Worm (Caenorhabditis elegans) whole organism, L4 larva: ENCODE data around the gene gob-1.

Experiments
- F49E8.2 ChIP-seq: sonication (generic microtip); optimal IDR thresholded peaks from 2 replicates; lab custom pipeline; 2016; ENCODE audit warnings: missing compliant biosample characterization, mild to moderate bottlenecking, missing genetic modification characterization, borderline replicate concordance
- ama-1 ChIP-seq: fragments of 150-350 bp; optimal IDR thresholded peaks from 2 replicates; lab custom pipeline; 2014; ENCODE audit warnings: inconsistent platforms, mixed read lengths
- dmd-9 ChIP-seq: fragments of 200-800 bp; sonication (Bioruptor generic); IDR thresholded peaks from 2 replicates; pipeline ENCODE4 v1.3.6; 2022; ENCODE audit warnings: missing genetic modification reagents, missing genetic modification characterization, missing compliant biosample characterization
- mep-1 ChIP-seq: fragments of 150-350 bp; sonication (generic microtip); optimal IDR thresholded peaks from 3 replicates; lab custom pipeline; 2014; ENCODE audit warnings: missing biosample characterization, missing genetic modification characterization
- nhr-102 ChIP-seq: sonication (generic microtip); optimal IDR thresholded peaks from 2 replicates; lab custom pipeline; 2016; ENCODE audit warnings: mild to moderate bottlenecking, missing genetic modification characterization, moderate library complexity, missing compliant biosample characterization
- nhr-11 ChIP-seq: fragments of 150-350 bp; optimal IDR thresholded peaks from 2 replicates; lab custom pipeline; 2014; ENCODE audit warnings: missing biosample characterization, missing genetic modification characterization
- nhr-76 ChIP-seq: fragments of 150-350 bp; optimal IDR thresholded peaks from 2 replicates; lab custom pipeline; 2014; ENCODE audit warnings: missing biosample characterization, missing genetic modification characterization
- pha-4 ChIP-seq, 2 experiments: fragments of 150-350 bp in 1 of 2; fragments of 200-800 bp in 1 of 2; sonication (Bioruptor generic) in 1 of 2; IDR thresholded peaks in 1 of 2; optimal IDR thresholded peaks in 1 of 2; 2 replicates each; pipeline versions ENCODE4 v1.3.6 to Lab custom; 2014 to 2022; ENCODE audit warnings: missing genetic modification characterization in 2 of 2, missing genetic modification reagents in 2 of 2, missing biosample characterization in 1 of 2, missing compliant biosample characterization in 1 of 2
- tra-1 ChIP-seq: fragments of 200-800 bp; sonication (Bioruptor generic); IDR thresholded peaks from 2 replicates; pipeline ENCODE4 v1.3.6; 2022; ENCODE audit warnings: missing genetic modification reagents, missing genetic modification characterization, missing compliant biosample characterization
- vab-7 ChIP-seq: fragments of 200-800 bp; sonication (Bioruptor generic); IDR thresholded peaks from 2 replicates; pipeline ENCODE4 v1.3.6; 2022; ENCODE audit warnings: missing genetic modification reagents, missing genetic modification characterization, missing compliant biosample characterization

ce11 chrX:15502455-15503174 lies 9.2 kb downstream of the gob-1 start, which contains the start of gene H13N06.7:
- no peak for TF ChIP-seq dmd-9 (GFP tag; lab: Robert Waterston, UW)
- TF ChIP-seq pha-4 (GFP tag; IDR thresholded peaks at IDR 0.05; lab: Robert Waterston, UW) = no peak
- no peak for TF ChIP-seq pha-4 (tag; optimal IDR thresholded peaks at IDR 0.05; lab: Kevin White, UChicago)
- TF ChIP-seq mep-1 (tag; lab: Kevin White, UChicago) = no peak
- no peak for TF ChIP-seq vab-7 (GFP tag; lab: Robert Waterston, UW)
- no peak for TF ChIP-seq ama-1 (lab: Kevin White, UChicago)
- TF ChIP-seq nhr-102 (tag; lab: Kevin White, UChicago) = no peak
- no peak for TF ChIP-seq F49E8.2 (tag; lab: Kevin White, UChicago)
- no peak for TF ChIP-seq tra-1 (GFP tag; lab: Robert Waterston, UW)
- no peak for TF ChIP-seq nhr-76 (tag; lab: Kevin White, UChicago)
- TF ChIP-seq nhr-11 = no peak
